Worm (Caenorhabditis elegans) whole organism, mixed stage, embryonic: ENCODE results near the gene cpar-1.

Experiments
- blmp-1 ChIP-seq: fragments of 150-350 bp; optimal IDR thresholded peaks from 2 replicates; lab custom pipeline; 2014; ENCODE audit warnings: missing biosample characterization, missing genetic modification characterization
- ces-1 ChIP-seq: fragments of 150-350 bp; optimal IDR thresholded peaks from 2 replicates; lab custom pipeline; 2014; ENCODE audit warnings: missing biosample characterization, missing genetic modification reagents, missing genetic modification characterization
- cnd-1 ChIP-seq: fragments of 200-800 bp; sonication (Bioruptor generic); optimal IDR thresholded peaks from 2 replicates; lab custom pipeline; 2018; ENCODE audit warnings: mild to moderate bottlenecking, missing genetic modification characterization, missing compliant biosample characterization
- lsy-2 ChIP-seq: fragments of 150-350 bp; optimal IDR thresholded peaks from 2 replicates; lab custom pipeline; 2014; ENCODE audit warnings: missing biosample characterization, missing genetic modification characterization
- mep-1 ChIP-seq: fragments of 150-350 bp; optimal IDR thresholded peaks from 2 replicates; lab custom pipeline; 2017; ENCODE audit warnings: missing biosample characterization, missing genetic modification reagents, missing genetic modification characterization, inconsistent platforms
- nhr-237 ChIP-seq: fragments of 150-350 bp; optimal IDR thresholded peaks from 2 replicates; lab custom pipeline; 2014; ENCODE audit warnings: missing biosample characterization, missing genetic modification characterization
- nhr-76 ChIP-seq: sonication (generic microtip); optimal IDR thresholded peaks from 2 replicates; lab custom pipeline; 2017; ENCODE audit warnings: missing biosample characterization, missing genetic modification characterization
- pha-4 ChIP-seq: fragments of 150-350 bp; optimal IDR thresholded peaks from 2 replicates; lab custom pipeline; 2018; ENCODE audit warnings: missing biosample characterization, missing genetic modification reagents, missing genetic modification characterization
- sptf-1 ChIP-seq: sonication (generic microtip); optimal IDR thresholded peaks from 2 replicates; lab custom pipeline; 2017; ENCODE audit warnings: mild to moderate bottlenecking, missing genetic modification characterization, moderate library complexity, missing compliant biosample characterization
- unc-39 ChIP-seq: fragments of 150-350 bp; optimal IDR thresholded peaks from 2 replicates; lab custom pipeline; 2014; ENCODE audit warnings: missing biosample characterization, missing genetic modification characterization
- unc-62 ChIP-seq: fragments of 150-350 bp; optimal IDR thresholded peaks from 2 replicates; lab custom pipeline; 2014; ENCODE audit warnings: missing biosample characterization, missing genetic modification reagents, missing genetic modification characterization
- zip-8 ChIP-seq: fragments of 150-350 bp; optimal IDR thresholded peaks from 2 replicates; lab custom pipeline; 2014; ENCODE audit warnings: missing biosample characterization, missing genetic modification characterization

DNA sequence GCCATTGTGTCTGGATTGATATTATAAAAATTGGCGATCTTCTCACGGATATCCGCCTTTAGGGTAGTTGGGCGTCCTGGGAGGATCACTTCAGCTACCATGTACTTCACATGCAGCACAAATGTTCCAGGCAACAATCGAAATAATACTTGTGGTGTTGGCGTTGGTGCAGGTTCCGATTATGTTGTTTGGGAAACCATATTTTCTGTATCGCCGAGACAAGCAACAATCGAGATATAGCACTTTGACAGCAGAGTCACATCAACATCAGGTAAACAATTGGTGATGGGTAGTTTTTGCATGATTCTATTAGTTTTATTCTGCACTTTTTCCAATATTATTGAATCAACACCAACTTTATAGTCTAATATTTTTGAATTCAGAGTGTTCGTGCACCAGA lies 20.5 kb upstream of the cpar-1 start, which contains the start of gene T26G10.3:
- no peak for TF ChIP-seq mep-1
- TF ChIP-seq unc-62: no peak
- TF ChIP-seq ces-1 (GFP tag; lab: Kevin White, UChicago): no peak
- TF ChIP-seq lsy-2 (tag; lab: Kevin White, UChicago): no peak
- no peak for TF ChIP-seq cnd-1
- TF ChIP-seq pha-4: no peak
- TF ChIP-seq blmp-1 (tag; lab: Kevin White, UChicago): no peak
- no peak for TF ChIP-seq sptf-1
- no peak for TF ChIP-seq nhr-237 (tag; lab: Kevin White, UChicago)
- TF ChIP-seq zip-8 (tag; lab: Kevin White, UChicago): no peak
- TF ChIP-seq nhr-76 (tag; lab: Kevin White, UChicago): no peak
- TF ChIP-seq unc-39 (tag; lab: Kevin White, UChicago): no peak
